Worm (Caenorhabditis elegans): ENCODE data around the gene nlp-67.

Gene nlp-67

DNA sequence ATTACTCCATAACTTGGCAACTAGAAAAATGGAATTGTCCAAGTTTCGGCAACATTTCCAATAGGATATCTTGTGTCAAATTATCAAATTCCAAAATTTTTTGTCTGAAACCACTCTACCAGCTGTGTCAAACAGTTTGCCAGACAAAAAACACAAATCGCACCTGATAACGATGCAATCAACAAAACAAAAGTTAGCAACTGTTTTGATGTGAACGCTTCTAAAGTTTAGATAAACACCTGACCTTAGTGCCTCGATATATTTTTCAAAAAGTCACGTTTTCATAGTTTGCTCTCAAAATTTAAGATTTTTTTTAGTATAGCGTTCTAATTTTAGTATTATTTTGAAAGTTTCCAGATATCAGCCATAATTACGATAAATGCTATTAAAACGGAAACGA is 32.9 kb upstream of the nlp-67 start:
- no peak for TF ChIP-seq arid-1 (GFP tag; conservative IDR thresholded peaks at IDR 0.05)
- TF ChIP-seq hmg-1.1 (GFP tag; IDR thresholded peaks at IDR 0.05): no peak
- TF ChIP-seq F26F4.8 (GFP tag; conservative IDR thresholded peaks at IDR 0.05): no peak
- TF ChIP-seq zip-2 (tag; optimal IDR thresholded peaks at IDR 0.05): no peak
- no peak for TF ChIP-seq daf-19 (GFP tag; conservative IDR thresholded peaks at IDR 0.05)
- TF ChIP-seq F44E2.7 (GFP tag; IDR thresholded peaks at IDR 0.05): no peak
- TF ChIP-seq T20F7.1 (GFP tag; optimal IDR thresholded peaks at IDR 0.05): no peak
- TF ChIP-seq spr-1 (tag; optimal IDR thresholded peaks at IDR 0.05): no peak
- no peak for TF ChIP-seq spr-3 (GFP tag; optimal IDR thresholded peaks at IDR 0.05)
- TF ChIP-seq unc-130 (GFP tag; optimal IDR thresholded peaks at IDR 0.05): no peak
- TF ChIP-seq vab-7 (GFP tag; IDR thresholded peaks at IDR 0.05): no peak
- peak in 1 of 2 experiments; percentile 61 for TF ChIP-seq daf-16 (GFP tag; optimal IDR thresholded peaks at IDR 0.05)
- peak; percentile 33 for TF ChIP-seq daf-16 (tag; optimal IDR thresholded peaks at IDR 0.05)
- no peak for TF ChIP-seq daf-8 (GFP tag; IDR thresholded peaks at IDR 0.05)
- TF ChIP-seq zfp-3 (GFP tag; conservative IDR thresholded peaks at IDR 0.05): no peak
- no peak for TF ChIP-seq zip-11 (GFP tag; IDR thresholded peaks at IDR 0.05)
- TF ChIP-seq F37D6.2 (tag; optimal IDR thresholded peaks at IDR 0.05): no peak
- no peak for TF ChIP-seq lin-29 (GFP tag; IDR thresholded peaks at IDR 0.05)
- TF ChIP-seq mxl-2 (GFP tag; conservative IDR thresholded peaks at IDR 0.05): no peak
- TF ChIP-seq ztf-7 (tag; optimal IDR thresholded peaks at IDR 0.05): no peak
- no peak for TF ChIP-seq unc-62 (GFP tag; optimal IDR thresholded peaks at IDR 0.05 in 1 of 2)
- TF ChIP-seq unc-62 (tag; optimal IDR thresholded peaks at IDR 0.05): no peak
- TF ChIP-seq hif-1 (tag; optimal IDR thresholded peaks at IDR 0.05): peak in 1 of 2 experiments; percentile 93
- TF ChIP-seq ces-1 (GFP tag; optimal IDR thresholded peaks at IDR 0.05): no peak
- peak; percentile 8 for TF ChIP-seq hlh-11 (tag; optimal IDR thresholded peaks at IDR 0.05)
- TF ChIP-seq nhr-237 (tag; optimal IDR thresholded peaks at IDR 0.05): no peak
- no peak for TF ChIP-seq ZK337.2 (GFP tag; IDR thresholded peaks at IDR 0.05)
- TF ChIP-seq tra-1 (GFP tag; IDR thresholded peaks at IDR 0.05): no peak
- no peak for TF ChIP-seq ZK546.5 (tag; optimal IDR thresholded peaks at IDR 0.05)
- TF ChIP-seq zag-1 (tag; optimal IDR thresholded peaks at IDR 0.05): no peak
- TF ChIP-seq hlh-30 (tag; optimal IDR thresholded peaks at IDR 0.05; ENCODE audit: insufficient read depth): peak; percentile 9
- no peak for TF ChIP-seq nhr-77 (tag; optimal IDR thresholded peaks at IDR 0.05)

DNA sequence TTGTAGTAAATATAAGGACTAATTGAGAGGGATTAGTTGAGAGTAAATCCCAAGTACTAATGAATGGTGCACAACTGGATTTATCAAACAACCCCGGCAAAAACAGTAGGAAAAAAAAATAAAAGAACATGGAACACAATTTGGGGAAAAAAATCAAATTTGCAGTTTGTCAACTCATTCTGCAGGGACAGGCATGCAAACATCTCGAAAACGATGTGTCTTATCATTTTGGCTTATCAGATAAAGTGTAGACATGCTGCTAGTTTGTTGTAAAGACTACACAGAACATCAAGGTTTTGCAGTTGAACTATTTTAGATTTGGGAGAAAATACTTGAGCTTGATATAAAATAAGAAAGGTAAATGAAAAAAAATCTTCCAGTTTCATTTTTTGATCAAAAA is 30.4 kb upstream of the nlp-67 start:
- TF ChIP-seq nhr-28 (tag; optimal IDR thresholded peaks at IDR 0.05) (peak; percentile 39), pqm-1 (tag; optimal IDR thresholded peaks at IDR 0.05) (peak; percentile 50), aha-1 (tag) (peak; percentile 59), set-16 (GFP tag; IDR thresholded peaks at IDR 0.05) (no peak)

DNA sequence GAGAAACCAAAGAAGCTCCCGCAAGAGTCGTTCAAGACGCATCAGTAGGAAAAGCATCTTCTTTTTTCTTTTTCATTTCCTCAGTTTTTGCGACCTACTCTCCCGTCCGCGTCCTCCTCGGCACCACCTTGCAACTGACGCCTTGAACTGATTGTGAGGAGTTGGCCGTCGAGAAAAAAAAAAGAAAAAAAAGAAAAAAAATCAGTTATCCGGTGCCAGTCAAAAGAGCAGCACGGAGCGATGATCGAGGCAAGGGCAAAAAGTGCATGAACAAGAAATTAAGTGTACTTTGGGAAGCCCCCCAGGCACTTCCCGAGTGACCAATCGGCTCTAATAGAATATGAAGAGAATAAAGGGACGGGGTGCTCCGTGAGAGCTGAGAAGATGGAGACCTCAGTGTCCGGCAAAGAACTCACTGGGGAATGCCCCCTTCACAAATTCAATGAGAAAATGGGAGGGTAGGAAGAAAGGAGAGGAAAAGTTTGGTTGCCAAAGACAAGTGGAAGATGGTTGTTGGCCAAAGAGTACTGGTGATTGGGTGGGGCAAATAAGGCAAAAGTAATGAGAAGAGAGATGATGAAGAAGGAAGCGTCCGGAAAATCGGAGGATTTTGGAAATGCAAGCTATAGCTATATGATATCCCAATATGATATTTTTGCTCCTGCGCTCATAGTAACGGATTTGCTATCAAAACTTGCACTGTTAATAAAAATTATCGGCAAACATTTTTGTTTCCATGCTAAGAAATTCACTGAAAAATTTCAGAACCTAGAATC is 28.8 kb upstream of the nlp-67 start:
- TF ChIP-seq spr-3 (GFP tag; optimal IDR thresholded peaks at IDR 0.05) (no peak), dpl-1 (GFP tag; optimal IDR thresholded peaks at IDR 0.05) (no peak), hlh-11 (tag; optimal IDR thresholded peaks at IDR 0.05) (peak; percentile 38), hif-1 (tag; optimal IDR thresholded peaks at IDR 0.05) (peak in 1 of 2 experiments; percentile 50), daf-16 (GFP tag; optimal IDR thresholded peaks at IDR 0.05) (peak in 1 of 2 experiments; percentile 80), daf-16 (tag; optimal IDR thresholded peaks at IDR 0.05) (no peak), set-16 (GFP tag; IDR thresholded peaks at IDR 0.05) (peak; percentile 27), hmg-1.1 (GFP tag; IDR thresholded peaks at IDR 0.05) (0 out of 2 replicates have a peak, but pooled peaks have one; percentile 32), lsy-2 (tag; optimal IDR thresholded peaks at IDR 0.05) (peak in 1 of 2 experiments; percentile 1), lim-7 (GFP tag; IDR thresholded peaks at IDR 0.05) (0 out of 2 replicates have a peak, but pooled peaks have one; percentile 5), aha-1 (tag) (peak; percentile 58), unc-62 (GFP tag; optimal IDR thresholded peaks at IDR 0.05 in 1 of 2) (peak in 1 of 2 experiments; percentile 94), unc-62 (tag; optimal IDR thresholded peaks at IDR 0.05) (no peak), daf-19 (GFP tag; conservative IDR thresholded peaks at IDR 0.05) (no peak), hlh-30 (tag; optimal IDR thresholded peaks at IDR 0.05; ENCODE audit: insufficient read depth) (peak; percentile 7)

All from whole organism, L4 larva.